Worm (Caenorhabditis elegans) whole organism, L2 larva: ENCODE data around the gene F11A5.18.

Experiments used
- elt-1 ChIP-seq: fragments of 150-350 bp; optimal IDR thresholded peaks from 2 replicates; lab custom pipeline; 2014; ENCODE audit warnings: missing biosample characterization, missing genetic modification characterization
- mdl-1 ChIP-seq, 2 experiments: fragments of 150-350 bp in 1 of 2; sonication (generic microtip) in 1 of 2; optimal IDR thresholded peaks; 2 replicates each; lab custom pipeline; 2017; ENCODE audit warnings: missing biosample characterization in 2 of 2, missing genetic modification characterization in 2 of 2
- nhr-77 ChIP-seq: fragments of 150-350 bp; optimal IDR thresholded peaks from 2 replicates; lab custom pipeline; 2014; ENCODE audit warnings: missing biosample characterization, missing genetic modification characterization
- skn-1 ChIP-seq: sonication (generic microtip); optimal IDR thresholded peaks from 2 replicates; lab custom pipeline; 2017; ENCODE audit warnings: missing biosample characterization, missing genetic modification characterization
- sma-3 ChIP-seq: sonication (generic microtip); optimal IDR thresholded peaks from 2 replicates; lab custom pipeline; 2016; ENCODE audit warnings: missing genetic modification reagents, missing genetic modification characterization, missing compliant biosample characterization
- unc-39 ChIP-seq: fragments of 150-350 bp; optimal IDR thresholded peaks from 2 replicates; lab custom pipeline; 2014; ENCODE audit warnings: missing biosample characterization, missing genetic modification characterization
- unc-62 ChIP-seq: fragments of 150-350 bp; optimal IDR thresholded peaks from 2 replicates; lab custom pipeline; 2014; ENCODE audit warnings: missing biosample characterization, missing genetic modification reagents, missing genetic modification characterization
- ztf-11 ChIP-seq: sonication (generic microtip); optimal IDR thresholded peaks from 2 replicates; lab custom pipeline; 2017; ENCODE audit warnings: missing biosample characterization, missing genetic modification characterization
- ztf-4 ChIP-seq: fragments of 150-350 bp; optimal IDR thresholded peaks from 2 replicates; lab custom pipeline; 2014; ENCODE audit warnings: missing biosample characterization, missing genetic modification characterization

- TF ChIP-seq nhr-77 (no peak), ztf-4 (no peak), unc-62 (GFP tag; lab: Kevin White, UChicago) (no peak), sma-3 (GFP tag; lab: Kevin White, UChicago) (no peak), mdl-1 (tag; optimal IDR thresholded peaks at IDR 0.05; lab: Kevin White, UChicago) (no peak), ztf-11 (no peak), skn-1 (tag; lab: Kevin White, UChicago) (no peak), elt-1 (tag; lab: Kevin White, UChicago) (no peak), unc-39 (no peak)
These were observed 33.7 kb upstream of the F11A5.18 start, which contains the start of gene str-111 for ce11 chrV:16169026-16169425.
